Worm (Caenorhabditis elegans) whole organism, dauer: ENCODE data around the gene pigx-1.

ENCODE experiments used
- unc-62 ChIP-seq: sonication (generic microtip); optimal IDR thresholded peaks from 2 replicates; lab custom pipeline; 2017; ENCODE audit warnings: missing biosample characterization, missing genetic modification reagents, missing genetic modification characterization

The pigx-1 gene

ce11 chrX:1094332-1094731, 2.5 kb downstream of the pigx-1 start:
- no peak for TF ChIP-seq unc-62 (GFP tag; lab: Kevin White, UChicago)

DNA sequence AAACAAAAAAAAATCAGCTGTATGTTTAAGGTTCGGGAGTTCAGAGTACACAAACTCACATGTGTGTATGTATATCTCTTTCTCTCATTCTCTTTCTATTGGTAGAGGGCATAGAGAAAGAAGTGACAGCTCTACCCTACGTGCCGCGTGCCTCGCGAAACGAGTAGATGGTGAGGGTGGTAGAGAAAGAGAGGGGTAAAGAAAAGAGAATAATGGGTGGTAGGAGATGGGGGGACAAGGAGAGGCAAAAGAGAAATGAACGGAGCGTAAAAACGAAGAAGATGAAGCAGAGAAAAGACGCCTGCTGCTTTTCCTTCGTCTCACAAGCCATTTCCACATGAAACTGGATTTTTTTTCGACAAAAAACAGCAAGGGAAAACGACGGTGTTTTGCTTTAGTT, 3.7 kb downstream of the pigx-1 start:
- TF ChIP-seq unc-62 (GFP tag; lab: Kevin White, UChicago), result no peak

DNA sequence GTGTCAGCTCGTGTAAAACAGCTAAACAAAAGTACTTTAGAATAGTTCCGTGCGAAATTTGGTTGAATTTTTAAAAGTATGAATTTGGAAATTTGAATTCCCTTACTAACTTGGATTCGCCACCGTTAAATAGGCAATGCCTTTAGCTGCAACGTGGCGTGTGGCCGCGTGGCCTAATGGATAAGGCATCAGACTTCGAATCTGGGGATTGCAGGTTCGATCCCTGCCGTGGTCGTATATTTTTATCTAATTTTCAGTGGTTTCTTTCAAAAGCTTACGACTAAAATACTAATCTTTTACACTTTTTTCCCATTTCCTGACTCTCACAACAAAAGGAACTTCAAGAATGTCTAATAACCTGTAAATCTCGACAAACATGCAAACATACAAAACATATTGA, 7.1 kb downstream of the pigx-1 start:
- TF ChIP-seq unc-62 (GFP tag; lab: Kevin White, UChicago), result no peak

- no peak for TF ChIP-seq unc-62 (GFP tag; lab: Kevin White, UChicago)
Measured at ce11 chrX:1089133-1089532, 7.7 kb downstream of the pigx-1 start.

DNA sequence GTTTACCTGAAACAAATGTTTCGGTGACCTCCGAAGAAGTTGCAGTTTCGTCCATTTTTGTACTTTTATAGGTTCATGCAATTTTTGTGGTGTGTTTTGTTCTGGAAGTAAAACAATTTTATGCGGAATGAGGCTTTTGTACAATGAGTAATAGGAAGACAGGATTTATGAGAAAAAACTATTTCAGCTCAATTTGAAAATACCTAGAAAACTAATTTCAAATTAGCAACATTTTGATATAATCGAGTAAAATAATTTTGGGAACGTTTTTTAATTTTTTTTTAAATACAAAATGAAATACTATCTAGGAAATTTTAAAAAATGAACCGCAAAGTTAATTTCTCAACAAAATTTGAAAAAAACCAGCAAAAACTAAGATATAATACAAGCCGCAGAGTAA, 8.8 kb downstream of the pigx-1 start, which contains the start of gene rei-2:
rei-2 (minus strand) TSS at position 101 of the 400 bp plus-strand sequence.
- TF ChIP-seq unc-62 (GFP tag; lab: Kevin White, UChicago), result no peak

DNA sequence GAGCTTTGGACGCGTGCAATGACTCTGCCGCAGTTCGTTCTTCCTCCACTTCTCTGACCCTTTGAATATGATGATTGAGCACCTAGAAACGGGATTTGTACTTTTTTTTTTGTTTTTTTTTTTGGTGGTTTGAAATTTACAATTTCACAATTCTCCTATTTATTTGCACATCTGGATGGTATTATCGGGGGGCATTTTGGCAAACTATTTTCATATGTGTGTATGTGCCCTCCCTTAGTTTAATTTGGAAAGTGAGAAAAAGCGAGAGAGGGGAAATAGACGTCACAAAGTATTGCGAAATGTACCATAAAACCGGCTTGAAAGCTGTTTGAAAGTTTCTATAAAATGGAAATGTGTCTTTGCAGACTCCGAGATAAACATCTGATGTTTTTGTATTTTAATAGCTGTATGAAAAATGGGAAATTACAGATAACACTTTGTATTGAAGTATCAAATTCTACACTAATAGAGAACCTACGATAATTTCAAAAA, 10.4 kb downstream of the pigx-1 start:
- no peak for TF ChIP-seq unc-62 (GFP tag; lab: Kevin White, UChicago)

DNA sequence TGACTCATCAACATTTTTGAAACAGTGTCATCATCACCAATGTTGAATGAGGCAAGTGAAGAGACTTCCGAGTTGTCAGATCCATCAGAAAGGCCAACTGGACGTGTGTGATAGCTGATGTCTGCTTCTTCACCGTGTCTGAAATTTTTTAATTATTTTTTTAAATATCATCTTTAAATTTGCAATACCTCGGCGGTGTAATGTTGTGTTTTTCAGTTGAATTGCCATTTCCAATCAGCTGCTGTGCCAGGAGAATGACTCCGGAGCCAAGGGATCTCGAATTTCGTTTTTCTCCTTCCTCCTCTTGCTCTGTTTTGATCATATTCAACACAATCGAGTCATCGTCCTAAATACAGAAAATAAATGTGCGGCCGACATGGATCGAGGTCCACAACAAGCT, 11.8 kb downstream of the pigx-1 start:
- no peak for TF ChIP-seq unc-62 (GFP tag; lab: Kevin White, UChicago)

- TF ChIP-seq unc-62 (GFP tag; lab: Kevin White, UChicago), result no peak
Measured at ce11 chrX:1081927-1082326, 14.9 kb downstream of the pigx-1 start.

DNA sequence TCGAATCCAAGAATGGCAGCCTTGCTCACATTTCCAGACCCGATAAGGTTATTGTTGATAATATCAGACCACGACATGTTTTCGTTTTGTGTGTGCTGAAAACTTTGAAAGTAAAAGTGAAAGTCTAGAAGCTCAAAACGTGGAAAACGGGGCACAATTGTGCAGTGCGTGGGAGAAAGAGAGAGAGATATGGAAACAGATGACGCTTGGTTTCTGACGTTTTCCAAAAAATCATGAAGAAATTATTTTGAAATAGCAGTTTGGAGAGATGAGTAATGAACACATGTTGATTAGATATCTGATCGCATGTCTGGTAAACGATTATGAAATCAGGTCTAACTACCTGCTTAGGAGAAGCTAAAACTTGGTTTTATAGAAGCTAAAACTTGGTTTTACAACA, 16.3 kb downstream of the pigx-1 start, which contains the start of gene pfn-3:
pfn-3 (minus strand) TSS at position 101 of the 400 bp plus-strand sequence.
- no peak for TF ChIP-seq unc-62 (GFP tag; lab: Kevin White, UChicago)

ce11 chrX:1072152-1072551, 24.7 kb downstream of the pigx-1 start, which contains the start of gene lim-6:
Gene lim-6, plus strand, starts transcription at chrX:1072452.
- no peak for TF ChIP-seq unc-62 (GFP tag; lab: Kevin White, UChicago)

- no peak for TF ChIP-seq unc-62 (GFP tag; lab: Kevin White, UChicago)
Measured at ce11 chrX:1068986-1069385, 27.8 kb downstream of the pigx-1 start, which contains the start of gene mksr-1. Gene mksr-1, minus strand, starts transcription at chrX:1069129.

DNA sequence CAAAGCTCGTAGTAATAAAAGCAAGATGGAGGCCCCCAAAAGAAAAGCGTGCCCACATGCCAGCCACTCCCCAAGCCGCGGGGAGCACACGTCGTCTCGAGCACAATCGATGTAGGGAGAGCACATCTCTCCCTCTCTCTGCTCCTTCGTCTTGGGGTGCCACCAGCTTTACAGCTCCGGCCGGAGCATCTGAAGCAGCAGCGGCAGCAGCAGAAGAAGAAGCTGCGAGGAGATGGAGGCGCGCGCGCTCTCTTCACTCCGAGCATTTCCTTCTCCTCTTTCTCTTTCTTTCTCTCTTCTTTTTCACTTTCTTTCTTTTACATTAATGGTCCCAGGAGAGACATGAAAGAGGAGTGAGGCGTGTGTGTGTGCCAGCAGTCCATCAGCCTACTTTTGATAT, 32.7 kb downstream of the pigx-1 start:
- no peak for TF ChIP-seq unc-62 (GFP tag; lab: Kevin White, UChicago)

DNA sequence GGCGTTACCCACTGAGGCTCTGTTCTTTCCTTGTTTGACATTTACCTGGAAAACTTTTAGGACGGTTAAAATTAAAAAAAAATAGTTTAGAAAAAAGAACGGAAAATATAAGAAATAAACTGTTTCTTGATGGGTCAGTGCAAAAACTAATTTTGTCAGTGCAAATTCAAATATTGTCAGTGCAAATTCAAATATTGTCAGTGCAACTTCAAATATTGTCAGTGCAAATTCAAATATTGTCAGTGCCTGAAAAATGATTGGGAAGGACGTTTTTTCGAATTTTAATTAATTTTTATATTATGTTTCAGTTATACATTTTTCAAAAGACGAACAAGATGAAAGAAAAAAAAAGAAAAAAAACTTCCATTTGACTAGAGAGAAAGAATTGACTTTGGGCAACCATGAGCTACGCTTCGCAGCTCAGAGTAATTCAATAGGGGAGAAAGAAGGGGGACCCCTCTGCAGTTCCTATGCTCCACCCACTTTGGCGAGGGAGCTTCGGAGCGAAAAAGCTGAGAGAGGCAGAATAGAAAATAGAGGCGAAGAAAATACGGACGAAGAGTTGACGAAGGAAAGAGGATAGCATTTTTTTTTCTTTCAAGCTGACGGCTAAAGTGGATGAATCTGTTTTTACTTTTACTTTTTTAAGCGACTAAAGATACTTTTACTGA, 34.3 kb downstream of the pigx-1 start, which contains the start of gene unc-1:
unc-1 (minus strand) TSS at position 51 of the 671 bp plus-strand sequence.
- no peak for TF ChIP-seq unc-62 (GFP tag; lab: Kevin White, UChicago)

- no peak for TF ChIP-seq unc-62 (GFP tag; lab: Kevin White, UChicago)
Measured at ce11 chrX:1060705-1061104, 36.1 kb downstream of the pigx-1 start.

DNA sequence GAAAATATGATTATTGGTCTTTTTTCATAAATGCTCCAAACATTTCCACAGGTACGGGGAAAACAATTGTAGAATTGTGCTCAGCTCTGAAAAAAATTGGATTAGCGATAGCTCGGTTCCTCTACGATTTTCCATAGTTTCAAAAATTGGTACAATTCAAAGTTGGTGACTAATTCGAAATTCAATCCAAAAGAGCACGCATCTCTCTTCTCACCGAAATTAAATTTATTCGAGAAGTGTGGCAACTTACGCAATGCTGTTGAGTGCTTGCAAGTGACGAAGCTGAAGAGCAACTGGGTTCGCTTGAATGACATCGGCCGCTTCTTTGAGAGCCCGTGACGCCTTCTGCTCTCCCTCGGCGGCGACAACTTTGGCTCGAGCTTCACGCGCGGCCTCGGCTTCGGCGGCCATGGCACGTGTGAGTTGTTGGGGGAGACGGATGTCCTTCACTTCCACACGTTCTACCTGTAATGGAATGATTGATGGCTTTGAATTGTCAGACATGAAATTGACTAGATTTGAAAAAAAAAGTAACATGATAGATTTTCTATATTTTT, 38.9 kb downstream of the pigx-1 start:
- no peak for TF ChIP-seq unc-62 (GFP tag; lab: Kevin White, UChicago)

DNA sequence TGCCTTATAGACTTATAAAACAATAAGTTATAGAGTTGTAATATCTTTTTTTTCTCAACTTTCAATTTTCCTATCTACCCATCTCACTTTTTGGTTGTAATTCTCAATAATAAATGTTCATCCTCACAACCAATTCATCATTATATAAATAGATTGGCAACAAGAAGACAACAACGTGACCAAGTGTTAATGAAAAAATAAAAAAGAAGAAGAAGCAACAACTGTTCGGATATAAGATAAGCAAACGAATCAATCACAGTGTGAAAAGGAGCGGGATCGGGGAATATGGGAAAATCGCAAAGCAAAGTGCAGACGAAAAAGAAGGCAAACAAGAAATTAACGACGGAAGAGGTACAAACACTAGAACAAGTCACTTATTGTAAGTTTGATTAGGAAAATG, 42.9 kb downstream of the pigx-1 start, which contains the start of gene ncs-3:
ncs-3 (plus strand) TSS at position 153 of the 400 bp plus-strand sequence.
- TF ChIP-seq unc-62 (GFP tag; lab: Kevin White, UChicago), result no peak

DNA sequence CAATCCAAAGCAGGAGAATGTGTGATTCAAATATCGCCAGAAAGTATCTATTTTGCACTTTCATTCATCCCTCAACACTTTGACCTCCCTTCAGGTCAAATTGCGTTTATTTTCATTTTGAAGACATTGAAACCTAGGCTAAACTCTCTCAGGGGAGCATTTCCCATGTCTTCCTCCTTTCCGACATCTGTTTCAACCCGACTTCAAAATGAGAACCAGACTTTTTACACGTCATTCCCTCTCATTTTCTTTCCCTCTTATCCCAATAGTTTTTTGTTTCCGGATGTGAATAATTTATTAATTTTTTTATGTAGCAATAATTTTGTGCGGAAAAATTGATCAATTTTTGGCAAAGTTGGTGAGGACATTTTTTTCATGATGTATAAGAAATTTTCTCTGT, 43.9 kb downstream of the pigx-1 start:
- TF ChIP-seq unc-62 (GFP tag; lab: Kevin White, UChicago), result no peak
